Fruit fly (Drosophila melanogaster) whole organism, embryonic: ENCODE results near the gene CG43354.

Experiments used
- CG10209 ChIP-seq: fragments of 200-800 bp; sonication (Bioruptor generic); optimal IDR thresholded peaks from 3 replicates; lab custom pipeline; 2017; ENCODE audit warnings: missing biosample characterization, mild to moderate bottlenecking, missing genetic modification characterization, missing genetic modification reagents
- CG11504 ChIP-seq: fragments of 200-800 bp; sonication (Bioruptor generic); optimal IDR thresholded peaks from 3 replicates; lab custom pipeline; 2019; ENCODE audit warnings: missing biosample characterization, mild to moderate bottlenecking, missing genetic modification characterization, moderate library complexity
- CG11560 ChIP-seq: fragments of 200-800 bp; sonication (Bioruptor generic); IDR thresholded peaks from 3 replicates; pipeline ENCODE4 v1.3.6; 2022; ENCODE audit warnings: missing biosample characterization, missing genetic modification characterization
- CG12299 ChIP-seq: fragments of 200-800 bp; sonication (Bioruptor generic); optimal IDR thresholded peaks from 2 replicates; lab custom pipeline; 2018; ENCODE audit warnings: missing biosample characterization, mild to moderate bottlenecking, missing genetic modification characterization
- CG17385 ChIP-seq: fragments of 200-800 bp; sonication (Bioruptor generic); optimal IDR thresholded peaks from 3 replicates; lab custom pipeline; 2018; ENCODE audit warnings: missing biosample characterization, mild to moderate bottlenecking, missing genetic modification characterization
- CG1792 ChIP-seq: fragments of 200-800 bp; sonication (Bioruptor generic); optimal IDR thresholded peaks from 2 replicates; lab custom pipeline; 2016; ENCODE audit warnings: missing biosample characterization, missing genetic modification characterization
- CG18011 ChIP-seq: fragments of 200-800 bp; sonication (Bioruptor generic); optimal IDR thresholded peaks from 2 replicates; lab custom pipeline; 2017; ENCODE audit warnings: missing biosample characterization, missing genetic modification characterization, mild to moderate bottlenecking, moderate library complexity, missing genotype
- CG18262 ChIP-seq: fragments of 200-800 bp; optimal IDR thresholded peaks from 3 replicates; lab custom pipeline; 2019; ENCODE audit warnings: missing biosample characterization, mild to moderate bottlenecking, missing genetic modification characterization, moderate library complexity
- CG2120 ChIP-seq: fragments of 200-800 bp; sonication (Bioruptor generic); optimal IDR thresholded peaks from 3 replicates; lab custom pipeline; 2016; ENCODE audit warnings: missing biosample characterization, missing genetic modification characterization
- CG2199 ChIP-seq: fragments of 200-800 bp; sonication (Bioruptor generic); IDR thresholded peaks from 3 replicates; pipeline ENCODE4 v1.3.6; 2022; ENCODE audit warnings: missing biosample characterization, missing genetic modification characterization
- CG32532 ChIP-seq: fragments of 200-800 bp; sonication (Bioruptor generic); IDR thresholded peaks from 2 replicates; pipeline ENCODE4 v1.3.6; 2022; ENCODE audit warnings: missing biosample characterization, missing genetic modification characterization
- CG34224 ChIP-seq: fragments of 200-800 bp; sonication (Bioruptor generic); IDR thresholded peaks from 3 replicates; pipeline ENCODE4 v1.3.6; 2022; ENCODE audit warnings: missing biosample characterization, missing genetic modification characterization; ENCODE audit not compliant: partially characterized antibody
- CG3838 ChIP-seq: fragments of 200-800 bp; sonication (Bioruptor generic); optimal IDR thresholded peaks from 3 replicates; lab custom pipeline; 2016; ENCODE audit warnings: missing biosample characterization, missing genetic modification characterization
- CG6654 ChIP-seq: fragments of 200-800 bp; sonication (Bioruptor generic); optimal IDR thresholded peaks from 2 replicates; lab custom pipeline; 2017; ENCODE audit warnings: missing biosample characterization, mild to moderate bottlenecking, missing genetic modification characterization
- CG7271 ChIP-seq: fragments of 200-800 bp; sonication (Bioruptor generic); optimal IDR thresholded peaks from 2 replicates; lab custom pipeline; 2018; ENCODE audit warnings: missing biosample characterization, mild to moderate bottlenecking, missing genetic modification characterization, moderate library complexity
- CG7556 ChIP-seq: fragments of 200-800 bp; sonication (Bioruptor generic); optimal IDR thresholded peaks from 2 replicates; lab custom pipeline; 2017; ENCODE audit warnings: missing biosample characterization, mild to moderate bottlenecking, missing genetic modification characterization
- CG9437 ChIP-seq: fragments of 200-800 bp; sonication (Bioruptor generic); optimal IDR thresholded peaks from 2 replicates; lab custom pipeline; 2018; ENCODE audit warnings: missing biosample characterization, mild to moderate bottlenecking, missing genetic modification characterization
- Deaf1 ChIP-seq: fragments of 200-800 bp; optimal IDR thresholded peaks from 3 replicates; lab custom pipeline; 2019; ENCODE audit warnings: missing biosample characterization, mild to moderate bottlenecking, missing genetic modification characterization, moderate library complexity
- E2f1 ChIP-seq: fragments of 200-800 bp; sonication (Bioruptor generic); IDR thresholded peaks from 2 replicates; pipeline ENCODE4 v1.3.6; 2022; ENCODE audit warnings: missing biosample characterization, missing genetic modification characterization
- Hr39 ChIP-seq: fragments of >200 bp; optimal IDR thresholded peaks from 2 replicates; lab custom pipeline; 2017
- Hr78 ChIP-seq, 2 experiments: fragments of 200-800 bp in 1 of 2; fragments of >200 bp in 1 of 2; sonication (Bioruptor generic) in 1 of 2; optimal IDR thresholded peaks; 2 replicates each; lab custom pipeline; 2017 to 2019; ENCODE audit warnings: missing biosample characterization in 2 of 2, missing genetic modification characterization in 2 of 2, mild to moderate bottlenecking in 1 of 2, moderate library complexity in 1 of 2
- Kr ChIP-seq: fragments of 200-800 bp; sonication (Bioruptor generic); optimal IDR thresholded peaks from 2 replicates; lab custom pipeline; 2017; ENCODE audit warnings: missing biosample characterization, mild to moderate bottlenecking, missing genetic modification characterization
- Mad ChIP-seq: fragments of 200-800 bp; sonication (Bioruptor generic); optimal IDR thresholded peaks from 2 replicates; lab custom pipeline; 2016; ENCODE audit warnings: missing biosample characterization, missing genetic modification characterization
- Mrtf ChIP-seq: fragments of 200-800 bp; sonication (Bioruptor generic); IDR thresholded peaks from 3 replicates; pipeline ENCODE4 v1.3.6; 2022; ENCODE audit warnings: missing biosample characterization, missing genetic modification characterization
- Oli ChIP-seq: fragments of 200-800 bp; sonication (Bioruptor generic); optimal IDR thresholded peaks from 2 replicates; lab custom pipeline; 2018; ENCODE audit warnings: missing biosample characterization, mild to moderate bottlenecking, missing genetic modification characterization, moderate library complexity
- Optix ChIP-seq: fragments of 200-800 bp; sonication (Bioruptor generic); IDR thresholded peaks from 3 replicates; pipeline ENCODE4 v1.3.6; 2022; ENCODE audit warnings: missing biosample characterization, missing genetic modification characterization
- Ssrp ChIP-seq: fragments of 200-800 bp; sonication (Bioruptor generic); optimal IDR thresholded peaks from 2 replicates; lab custom pipeline; 2018; ENCODE audit warnings: missing biosample characterization, mild to moderate bottlenecking, missing genetic modification characterization, moderate library complexity
- Taf1 ChIP-seq: fragments of 200-800 bp; sonication (Bioruptor generic); IDR thresholded peaks from 2 replicates; pipeline ENCODE4 v1.3.6; 2022; ENCODE audit warnings: missing biosample characterization, missing genetic modification characterization
- Tbp ChIP-seq: fragments of >200 bp; optimal IDR thresholded peaks from 2 replicates; lab custom pipeline; 2018; ENCODE audit warnings: missing biosample characterization, missing genetic modification characterization
- YL-1 ChIP-seq: fragments of 200-800 bp; sonication (Bioruptor generic); optimal IDR thresholded peaks from 3 replicates; lab custom pipeline; 2017; ENCODE audit warnings: missing biosample characterization, mild to moderate bottlenecking, missing genetic modification characterization
- ap ChIP-seq: fragments of 200-800 bp; sonication (Bioruptor generic); IDR thresholded peaks from 2 replicates; pipeline ENCODE4 v1.3.6; 2022; ENCODE audit warnings: missing biosample characterization, missing genetic modification characterization
- bowl ChIP-seq: fragments of 200-800 bp; sonication (Bioruptor generic); IDR thresholded peaks from 2 replicates; pipeline ENCODE4 v1.3.6; 2022; ENCODE audit warnings: missing biosample characterization, missing genetic modification characterization
- cg ChIP-seq: fragments of 200-800 bp; sonication (Bioruptor generic); optimal IDR thresholded peaks from 3 replicates; lab custom pipeline; 2019; ENCODE audit warnings: missing biosample characterization, mild to moderate bottlenecking, missing genetic modification characterization, moderate library complexity
- chif ChIP-seq, 2 experiments: fragments of 200-800 bp; sonication (Bioruptor generic); optimal IDR thresholded peaks; 3 replicates each; lab custom pipeline; 2016; ENCODE audit warnings: missing biosample characterization in 2 of 2, missing genetic modification characterization in 2 of 2
- chinmo ChIP-seq: fragments of 200-800 bp; sonication (Bioruptor generic); IDR thresholded peaks from 4 replicates; pipeline ENCODE4 v1.3.6; 2022; ENCODE audit warnings: missing biosample characterization, missing genetic modification characterization; ENCODE audit not compliant: partially characterized antibody
- dimm ChIP-seq: fragments of 200-800 bp; sonication (Bioruptor generic); IDR thresholded peaks from 2 replicates; pipeline ENCODE4 v1.3.6; 2022; ENCODE audit warnings: missing biosample characterization, missing genetic modification characterization
- dmrt11E ChIP-seq: fragments of 200-800 bp; sonication (Bioruptor generic); optimal IDR thresholded peaks from 3 replicates; lab custom pipeline; 2018; ENCODE audit warnings: missing biosample characterization, mild to moderate bottlenecking, missing genetic modification characterization, moderate library complexity
- ham ChIP-seq: fragments of 200-800 bp; sonication (Bioruptor generic); IDR thresholded peaks from 2 replicates; pipeline ENCODE4 v1.3.6; 2022; ENCODE audit warnings: missing biosample characterization, missing genetic modification characterization
- hb ChIP-seq: fragments of 200-800 bp; sonication (Bioruptor generic); IDR thresholded peaks from 3 replicates; pipeline ENCODE4 v1.3.6; 2022; ENCODE audit warnings: missing biosample characterization, missing genetic modification characterization; ENCODE audit not compliant: partially characterized antibody
- lola ChIP-seq, 3 experiments: fragments of >200 bp in 2 of 3; fragments of 200-800 bp in 1 of 3; sonication (Bioruptor generic) in 1 of 3; optimal IDR thresholded peaks; 2 replicates each; lab custom pipeline; 2017 to 2019; ENCODE audit warnings: missing biosample characterization in 3 of 3, missing genetic modification characterization in 3 of 3, mild to moderate bottlenecking in 1 of 3, moderate library complexity in 1 of 3
- nmo ChIP-seq: fragments of 200-800 bp; sonication (Bioruptor generic); optimal IDR thresholded peaks from 2 replicates; lab custom pipeline; 2018; ENCODE audit warnings: missing biosample characterization, mild to moderate bottlenecking, missing genetic modification characterization, moderate library complexity
- pho ChIP-seq: fragments of 200-800 bp; sonication (Bioruptor generic); optimal IDR thresholded peaks from 2 replicates; lab custom pipeline; 2016; ENCODE audit warnings: missing biosample characterization, missing genetic modification characterization
- prd ChIP-seq, 3 experiments: fragments of >200 bp in 2 of 3; fragments of 200-800 bp in 1 of 3; sonication (Bioruptor generic) in 1 of 3; optimal IDR thresholded peaks in 2 of 3; IDR thresholded peaks in 1 of 3; 2 replicates in 2 of 3; 3 replicates in 1 of 3; pipeline versions ENCODE4 v1.3.6 to Lab custom; 2017 to 2022; ENCODE audit warnings: missing biosample characterization in 1 of 3, missing genetic modification characterization in 1 of 3
- sens ChIP-seq: fragments of 200-800 bp; sonication (Bioruptor generic); peaks from one replicate; lab custom pipeline; 2016; ENCODE audit warnings: missing biosample characterization, missing genetic modification characterization
- so ChIP-seq: fragments of 200-800 bp; sonication (Bioruptor generic); IDR thresholded peaks from 3 replicates; pipeline ENCODE4 v1.3.6; 2022; ENCODE audit warnings: missing biosample characterization, missing genetic modification characterization
- sob ChIP-seq: fragments of 200-800 bp; sonication (Bioruptor generic); IDR thresholded peaks from 2 replicates; pipeline ENCODE4 v1.3.6; 2022; ENCODE audit warnings: missing biosample characterization, missing genetic modification characterization
- ttk ChIP-seq: fragments of 200-800 bp; sonication (Bioruptor generic); IDR thresholded peaks from 2 replicates; pipeline ENCODE4 v2.1.2; 2022; ENCODE audit warnings: missing biosample characterization, missing genetic modification characterization
- wdn ChIP-seq: fragments of 200-800 bp; sonication (Bioruptor generic); IDR thresholded peaks from 2 replicates; pipeline ENCODE4 v1.3.6; 2022; ENCODE audit warnings: missing biosample characterization, missing genetic modification characterization
- wor ChIP-seq: fragments of 200-800 bp; sonication (Bioruptor generic); IDR thresholded peaks from 2 replicates; pipeline ENCODE4 v1.3.6; 2022; ENCODE audit warnings: missing biosample characterization, missing genetic modification characterization

CG43354 gene

dm6 chr2L:18320933-18321332 is 11.7 kb upstream of the CG43354 start (continued):
- TF ChIP-seq bowl (GFP tag; lab: Robert Waterston, UW) (no peak), CG34224 (GFP tag; lab: Robert Waterston, UW) (0 out of 3 replicates have a peak, but pooled peaks have one; percentile 11), CG1792 (no peak), Hr78 (GFP tag; optimal IDR thresholded peaks at IDR 0.05; lab: Kevin White, UChicago) (peak in 1 of 2 experiments; percentile 67), CG2199 (peak; percentile 67; the same call in 1 of the 3 replicates), Deaf1 (tag; lab: Kevin White, UChicago) (no peak), CG12299 (tag; lab: Kevin White, UChicago) (no peak), hb (no peak), Taf1 (no peak), ttk (GFP tag; lab: Robert Waterston, UW) (no peak), dimm (no peak), CG11504 (tag; lab: Kevin White, UChicago) (peak; percentile 67), CG7556 (no peak)
- TF ChIP-seq, all 482 proteins: peak for 13

- TF ChIP-seq so (GFP tag; lab: Robert Waterston, UW): peak; percentile 59; the same call in 1 of the 3 replicates
- no peak for TF ChIP-seq Tbp
- no peak for TF ChIP-seq Mrtf
- TF ChIP-seq CG3838 (GFP tag; lab: Kevin White, UChicago): no peak
- 0 out of 2 replicates have a peak, but pooled peaks have one; percentile 33 for TF ChIP-seq CG32532
- TF ChIP-seq Kr (GFP tag; lab: Kevin White, UChicago): no peak
- peak; percentile 92 for TF ChIP-seq sens (GFP tag; lab: Kevin White, UChicago)
- no peak for TF ChIP-seq chif (GFP tag; optimal IDR thresholded peaks at IDR 0.05; lab: Kevin White, UChicago)
- no peak for TF ChIP-seq lola (GFP tag; optimal IDR thresholded peaks at IDR 0.05; lab: Kevin White, UChicago)
- TF ChIP-seq CG18262 (tag; lab: Kevin White, UChicago): peak; percentile 32
- peak; percentile 39; the same call in 1 of the 2 replicates for TF ChIP-seq sob (GFP tag; lab: Robert Waterston, UW)
- TF ChIP-seq CG18011 (GFP tag; lab: Kevin White, UChicago): no peak
- TF ChIP-seq CG9437 (GFP tag; lab: Kevin White, UChicago): no peak
- no peak for TF ChIP-seq CG11560 (tag; lab: Robert Waterston, UW)
- no peak for TF ChIP-seq Oli (tag; lab: Kevin White, UChicago)
- peak; percentile 31 for TF ChIP-seq pho
- TF ChIP-seq Optix: no peak
- TF ChIP-seq ham: no peak
- TF ChIP-seq wdn: no peak
- TF ChIP-seq CG10209: no peak
- TF ChIP-seq cg (GFP tag; lab: Kevin White, UChicago): peak; percentile 66
- no peak for TF ChIP-seq YL-1 (GFP tag; lab: Kevin White, UChicago)
- no peak for TF ChIP-seq Hr39
- TF ChIP-seq Mad: no peak
- TF ChIP-seq CG6654 (GFP tag; lab: Kevin White, UChicago): no peak
- no peak for TF ChIP-seq wor
- no peak for TF ChIP-seq CG7271 (tag; lab: Kevin White, UChicago)
- no peak for TF ChIP-seq E2f1 (GFP tag; lab: Robert Waterston, UW)
- TF ChIP-seq CG17385 (GFP tag; lab: Kevin White, UChicago): peak; percentile 8
- no peak for TF ChIP-seq prd (optimal IDR thresholded peaks at IDR 0.05; lab: Kevin White, UChicago)
- no peak for TF ChIP-seq prd (GFP tag; IDR thresholded peaks at IDR 0.05; lab: Robert Waterston, UW)
- peak; percentile 22 for TF ChIP-seq CG2120
- TF ChIP-seq Ssrp (tag; lab: Kevin White, UChicago): peak; percentile 1
- TF ChIP-seq ap (GFP tag; lab: Robert Waterston, UW): no peak
- TF ChIP-seq chinmo: peak; percentile 93; the same call in 2 of the 4 replicates
- TF ChIP-seq dmrt11E (tag; lab: Kevin White, UChicago): peak; percentile 15
- no peak for TF ChIP-seq nmo (GFP tag; lab: Kevin White, UChicago)
Observed at dm6 chr2L:18319577-18320316, 10.5 kb upstream of the CG43354 start, which contains the start of gene Fas3. Gene Fas3, plus strand, starts transcription at chr2L:18320102.
